Worm (Caenorhabditis elegans) whole organism, early embryonic: Measurements from ENCODE around the gene D2045.7.

Experiments used
- flt-1 ChIP-seq: fragments of 200-800 bp; sonication (Bioruptor generic); IDR thresholded peaks from 2 replicates; pipeline ENCODE4 v1.3.6; 2022; ENCODE audit warnings: missing genetic modification characterization, missing compliant biosample characterization
- scrt-1 ChIP-seq: fragments of 200-800 bp; sonication (Bioruptor generic); IDR thresholded peaks from 2 replicates; pipeline ENCODE4 v1.3.6; 2022; ENCODE audit warnings: missing genetic modification characterization, missing compliant biosample characterization
- sea-1 ChIP-seq: fragments of 200-800 bp; sonication (Bioruptor generic); conservative IDR thresholded peaks from 2 replicates; pipeline ENCODE4 v1.3.6; 2022; ENCODE audit warnings: missing genetic modification characterization, missing compliant biosample characterization

ce11 chrIII:10505943-10506698 is 26.8 kb downstream of the D2045.7 start:
- no peak for TF ChIP-seq scrt-1 (GFP tag; lab: Robert Waterston, UW)
- no peak for TF ChIP-seq sea-1 (GFP tag; lab: Robert Waterston, UW)
- no peak for TF ChIP-seq flt-1 (GFP tag; lab: Robert Waterston, UW)
